Worm (Caenorhabditis elegans) whole organism, midembryonic: ENCODE measurements around the gene smc-6.

ENCODE experiments used
- T22C8.4 ChIP-seq: fragments of 200-800 bp; sonication (Bioruptor generic); IDR thresholded peaks from 2 replicates; pipeline ENCODE4 v1.3.6; 2022; ENCODE audit warnings: missing genetic modification characterization, missing compliant biosample characterization
- flt-1 ChIP-seq: fragments of 200-800 bp; sonication (Bioruptor generic); IDR thresholded peaks from 2 replicates; pipeline ENCODE4 v1.3.6; 2022; ENCODE audit warnings: missing genetic modification characterization, missing compliant biosample characterization
- med-1 ChIP-seq: sonication (generic microtip); optimal IDR thresholded peaks from 2 replicates; lab custom pipeline; 2017; ENCODE audit warnings: missing genetic modification characterization, mild to moderate bottlenecking, missing compliant biosample characterization, antibody characterized with exemption, missing genetic modification reagents; ENCODE audit not compliant: insufficient read depth
- ref-1 ChIP-seq: fragments of 200-800 bp; sonication (Bioruptor generic); conservative IDR thresholded peaks from 2 replicates; pipeline ENCODE4 v1.3.6; 2022; ENCODE audit warnings: missing genetic modification reagents, missing genetic modification characterization, missing compliant biosample characterization
- ztf-29 ChIP-seq: fragments of 200-800 bp; sonication (Bioruptor generic); IDR thresholded peaks from 2 replicates; pipeline ENCODE4 v1.3.6; 2022; ENCODE audit warnings: missing genetic modification reagents, missing genetic modification characterization, missing compliant biosample characterization

DNA sequence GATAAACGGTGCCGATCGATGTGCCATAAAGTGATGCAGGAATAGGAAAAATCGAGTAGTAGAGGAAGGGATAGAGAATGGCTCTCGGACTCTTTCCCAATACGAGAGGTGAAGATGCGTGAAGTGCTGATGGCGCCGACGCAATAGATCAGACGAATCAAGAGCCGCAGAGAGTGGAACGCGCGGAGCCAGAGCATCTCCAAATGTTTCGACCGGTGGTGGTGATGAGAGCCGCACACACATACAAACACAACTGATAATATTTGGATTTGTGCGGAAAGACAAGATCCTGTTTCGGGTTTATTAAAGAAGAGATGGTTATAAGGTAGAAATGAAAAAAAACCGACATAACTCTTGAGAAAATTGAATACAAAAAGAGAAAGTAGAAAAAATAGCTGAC lies 14.4 kb upstream of the smc-6 start, which contains the start of gene F54D5.15:
- TF ChIP-seq flt-1 (GFP tag; lab: Robert Waterston, UW) (no peak), ztf-29 (GFP tag; lab: Robert Waterston, UW) (no peak), ref-1 (GFP tag; lab: Robert Waterston, UW) (no peak), T22C8.4 (GFP tag; lab: Robert Waterston, UW) (no peak), med-1 (GFP tag; lab: Kevin White, UChicago) (no peak)
